Worm (Caenorhabditis elegans) whole organism, L1 larva: Measurements from ENCODE around the gene fis-1.
A peak's percentile ranks its signal among the peaks of the same experiment; 100 is the strongest.

Experiments used
- Y116A8C.19 ChIP-seq: sonication (generic microtip); optimal IDR thresholded peaks from 2 replicates; lab custom pipeline; 2016; ENCODE audit warnings: missing compliant biosample characterization, missing genetic modification characterization, borderline replicate concordance
- aha-1 ChIP-seq: fragments of 150-350 bp; optimal IDR thresholded peaks from 2 replicates; lab custom pipeline; 2014; ENCODE audit warnings: missing biosample characterization, missing genetic modification characterization
- aly-2 ChIP-seq: fragments of 150-350 bp; optimal IDR thresholded peaks from 2 replicates; lab custom pipeline; 2014; ENCODE audit warnings: missing biosample characterization, missing genetic modification characterization
- blmp-1 ChIP-seq: fragments of 150-350 bp; optimal IDR thresholded peaks from 2 replicates; lab custom pipeline; 2014; ENCODE audit warnings: missing biosample characterization, missing genetic modification characterization
- ceh-63 ChIP-seq: fragments of 200-800 bp; sonication (Bioruptor generic); optimal IDR thresholded peaks from 2 replicates; lab custom pipeline; 2018; ENCODE audit warnings: mild to moderate bottlenecking, missing genetic modification characterization, missing compliant biosample characterization
- ceh-8 ChIP-seq: fragments of 200-800 bp; sonication (Bioruptor generic); optimal IDR thresholded peaks from 2 replicates; lab custom pipeline; 2018; ENCODE audit warnings: mild to moderate bottlenecking, missing genetic modification characterization, moderate library complexity, missing compliant biosample characterization
- ceh-82 ChIP-seq, 3 experiments: fragments of 150-350 bp in 1 of 3; sonication (generic microtip) in 2 of 3; optimal IDR thresholded peaks; 2 replicates each; lab custom pipeline; 2014 to 2017; ENCODE audit warnings: missing biosample characterization in 3 of 3, missing genetic modification characterization in 3 of 3
- ceh-88 ChIP-seq: fragments of 200-800 bp; sonication (Bioruptor generic); IDR thresholded peaks from 2 replicates; pipeline ENCODE4 v1.3.6; 2022; ENCODE audit warnings: missing genetic modification characterization, missing compliant biosample characterization
- dpl-1 ChIP-seq, 3 experiments: fragments of 150-350 bp in 2 of 3; sonication (generic microtip) in 1 of 3; optimal IDR thresholded peaks; 2 replicates each; lab custom pipeline; 2014 to 2017; ENCODE audit warnings: missing biosample characterization in 3 of 3, missing genetic modification characterization in 3 of 3, missing genetic modification reagents in 3 of 3
- efl-1 ChIP-seq, 4 experiments: fragments of 150-350 bp; optimal IDR thresholded peaks in 3 of 4; peaks in 1 of 4; 1 replicate in 1 of 4; 2 replicates in 3 of 4; lab custom pipeline; 2014; ENCODE audit warnings: missing biosample characterization in 2 of 4, missing genetic modification characterization in 2 of 4, missing genetic modification reagents in 2 of 4
- elt-3 ChIP-seq, 6 experiments: fragments of 150-350 bp in 1 of 6; sonication (generic microtip); optimal IDR thresholded peaks; 2 replicates each; lab custom pipeline; 2017 to 2018; ENCODE audit warnings: missing biosample characterization in 6 of 6, missing genetic modification characterization in 6 of 6, inconsistent platforms in 1 of 6
- fkh-10 ChIP-seq: sonication (generic microtip); optimal IDR thresholded peaks from 2 replicates; lab custom pipeline; 2017; ENCODE audit warnings: missing biosample characterization, missing genetic modification reagents, missing genetic modification characterization
- fkh-8 ChIP-seq: sonication (generic microtip); optimal IDR thresholded peaks from 2 replicates; lab custom pipeline; 2016; ENCODE audit warnings: mild to moderate bottlenecking, missing genetic modification characterization, missing compliant biosample characterization
- fos-1 ChIP-seq: fragments of 150-350 bp; optimal IDR thresholded peaks from 2 replicates; lab custom pipeline; 2014; ENCODE audit warnings: missing biosample characterization, missing genetic modification characterization
- hpl-2 ChIP-seq: fragments of 150-350 bp; optimal IDR thresholded peaks from 2 replicates; lab custom pipeline; 2014; ENCODE audit warnings: missing biosample characterization, missing genetic modification reagents, missing genetic modification characterization
- irx-1 ChIP-seq: sonication (generic microtip); optimal IDR thresholded peaks from 2 replicates; lab custom pipeline; 2016; ENCODE audit warnings: missing genetic modification characterization, missing compliant biosample characterization
- lin-14 ChIP-seq: fragments of 200-800 bp; sonication (Bioruptor generic); optimal IDR thresholded peaks from 2 replicates; lab custom pipeline; 2018; ENCODE audit warnings: mild to moderate bottlenecking, missing genetic modification characterization, moderate library complexity, missing compliant biosample characterization
- lin-35 ChIP-seq, 2 experiments: fragments of 150-350 bp; optimal IDR thresholded peaks; 2 replicates each; lab custom pipeline; 2014; ENCODE audit warnings: missing biosample characterization in 2 of 2, missing genetic modification characterization in 2 of 2, missing genetic modification reagents in 2 of 2
- lir-3 ChIP-seq: sonication (generic microtip); optimal IDR thresholded peaks from 2 replicates; lab custom pipeline; 2016; ENCODE audit warnings: mild to moderate bottlenecking, missing genetic modification characterization, moderate library complexity, missing compliant biosample characterization; ENCODE audit not compliant: poor library complexity
- lsy-2 ChIP-seq, 2 experiments: fragments of 150-350 bp; optimal IDR thresholded peaks; 2 replicates each; lab custom pipeline; 2014; ENCODE audit warnings: missing biosample characterization in 2 of 2, missing genetic modification characterization in 2 of 2
- mab-9 ChIP-seq: fragments of 200-800 bp; sonication (Bioruptor generic); IDR thresholded peaks from 2 replicates; pipeline ENCODE4 v1.3.6; 2022; ENCODE audit warnings: missing genetic modification reagents, missing genetic modification characterization, missing compliant biosample characterization
- nhr-71 ChIP-seq: sonication (generic microtip); optimal IDR thresholded peaks from 2 replicates; lab custom pipeline; 2016; ENCODE audit warnings: mild to moderate bottlenecking, missing genetic modification characterization, moderate library complexity, missing compliant biosample characterization
- nhr-85 ChIP-seq: sonication (generic microtip); peaks from one replicate; lab custom pipeline; 2016; ENCODE audit warnings: missing genetic modification characterization, inconsistent platforms, missing compliant biosample characterization
- nhr-90 ChIP-seq: sonication (generic microtip); optimal IDR thresholded peaks from 2 replicates; lab custom pipeline; 2016; ENCODE audit warnings: mild to moderate bottlenecking, missing genetic modification characterization, missing compliant biosample characterization; ENCODE audit not compliant: poor library complexity
- pag-3 ChIP-seq: sonication (generic microtip); optimal IDR thresholded peaks from 2 replicates; lab custom pipeline; 2017; ENCODE audit warnings: missing genetic modification characterization, mild to moderate bottlenecking, missing compliant biosample characterization, antibody characterized with exemption, borderline replicate concordance; ENCODE audit not compliant: insufficient read depth
- skn-1 ChIP-seq: fragments of 150-350 bp; optimal IDR thresholded peaks from 2 replicates; lab custom pipeline; 2014; ENCODE audit warnings: missing biosample characterization, missing genetic modification characterization
- sptf-1 ChIP-seq: fragments of 150-350 bp; optimal IDR thresholded peaks from 2 replicates; lab custom pipeline; 2014; ENCODE audit warnings: missing biosample characterization, missing genetic modification characterization
- unc-86 ChIP-seq: sonication (generic microtip); optimal IDR thresholded peaks from 2 replicates; lab custom pipeline; 2016; ENCODE audit warnings: missing genetic modification characterization, missing compliant biosample characterization
- xbp-1 ChIP-seq: sonication (generic microtip); optimal IDR thresholded peaks from 2 replicates; lab custom pipeline; 2016; ENCODE audit warnings: missing genetic modification characterization, missing compliant biosample characterization

The fis-1 gene

DNA sequence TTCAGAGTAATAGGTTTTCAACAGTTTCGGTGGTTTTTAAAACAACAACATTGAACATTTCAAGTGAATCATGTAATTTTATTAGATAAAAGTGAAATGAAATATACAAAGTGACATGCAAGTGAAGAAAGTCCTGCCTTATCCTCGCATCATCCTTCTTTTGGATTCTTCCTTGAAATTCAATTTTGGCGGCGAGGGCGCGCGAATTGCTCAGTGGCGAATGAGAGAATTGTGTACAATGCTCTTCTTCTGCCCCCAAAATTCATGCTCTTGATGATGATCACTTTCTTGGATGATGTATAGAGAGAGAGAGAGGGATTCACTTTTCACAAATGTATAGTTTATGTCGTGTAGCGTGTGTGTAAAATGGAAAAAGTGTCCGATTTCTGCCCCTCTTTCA is 45.3 kb upstream of the fis-1 start:
- peak; percentile 67 for TF ChIP-seq fkh-10 (GFP tag; lab: Kevin White, UChicago)
- TF ChIP-seq ceh-63 (GFP tag; lab: Kevin White, UChicago) = no peak
- peak; percentile 49 for TF ChIP-seq lin-14
- TF ChIP-seq fos-1 = no peak
- peak; percentile 29 for TF ChIP-seq blmp-1 (tag; lab: Kevin White, UChicago)
- TF ChIP-seq sptf-1 (tag; lab: Kevin White, UChicago) = no peak

DNA sequence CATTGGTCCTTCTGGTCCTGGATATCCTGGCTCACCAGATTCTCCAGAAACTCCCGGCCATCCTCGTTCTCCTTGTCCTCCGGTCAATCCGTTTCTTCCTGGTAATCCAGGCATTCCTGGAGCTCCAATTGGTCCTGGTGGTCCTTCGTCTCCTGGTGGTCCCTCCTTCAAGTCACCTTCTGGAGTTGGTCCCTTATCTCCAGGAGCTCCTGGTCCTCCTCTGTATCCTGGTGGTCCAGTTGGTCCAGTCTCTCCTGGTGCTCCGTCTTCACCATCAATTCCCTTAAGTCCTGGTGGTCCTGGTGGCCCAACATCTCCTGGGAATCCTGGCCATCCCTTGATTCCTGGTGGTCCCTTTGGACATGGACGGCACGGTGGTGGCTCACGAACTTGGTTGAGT is 44.4 kb upstream of the fis-1 start:
- TF ChIP-seq efl-1 (optimal IDR thresholded peaks at IDR 0.05; lab: Kevin White, UChicago) = no peak
- peak in 1 of 2 experiments; percentile 14 for TF ChIP-seq efl-1 (GFP tag; optimal IDR thresholded peaks at IDR 0.05 in 1 of 2; lab: Kevin White, UChicago)
- no peak for TF ChIP-seq unc-86 (tag; lab: Kevin White, UChicago)
- TF ChIP-seq nhr-90 = no peak

DNA sequence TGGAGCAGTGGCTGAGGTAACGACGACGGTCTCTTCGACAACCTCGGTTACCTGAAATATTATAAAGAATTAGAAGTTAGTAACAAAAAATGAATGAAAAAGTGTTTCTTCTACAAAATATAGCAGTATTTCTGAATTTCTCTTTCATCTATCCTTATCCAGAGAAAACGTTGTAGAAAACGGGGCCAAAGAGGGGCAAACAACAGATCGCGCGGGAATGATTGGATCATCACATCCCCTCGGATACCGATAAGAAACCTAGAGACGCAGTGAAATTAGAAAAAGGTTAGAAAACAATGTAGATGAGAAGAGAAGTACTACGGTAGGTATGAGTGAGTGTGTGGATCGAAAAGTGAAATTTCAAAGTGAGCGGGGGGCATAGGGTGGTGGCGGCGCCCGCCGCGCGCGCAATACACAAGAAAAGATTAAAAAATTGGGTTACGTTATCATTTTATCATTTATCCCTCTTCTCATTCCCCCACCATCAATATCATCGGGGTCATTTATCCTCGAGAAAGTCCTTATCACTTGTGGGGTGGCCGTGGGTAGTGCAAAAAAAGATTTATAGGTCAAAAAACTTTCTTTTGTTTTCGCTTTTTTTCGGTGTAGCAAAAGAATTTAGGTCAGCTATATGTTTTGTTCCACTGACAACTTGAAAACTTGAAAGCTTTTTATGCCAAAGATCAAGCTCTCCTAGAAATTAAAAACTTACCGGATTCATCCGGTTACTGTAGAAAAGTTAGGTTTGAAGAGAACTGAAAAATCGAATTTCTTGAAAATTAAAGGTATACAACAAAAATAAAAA is 42.6 kb upstream of the fis-1 start, which contains the start of the genes dpy-10 and T14B4.19:
dpy-10 (minus strand) TSS at position 51 of the 805 bp plus-strand sequence.
T14B4.19 (minus strand) TSS at position 755 of the 805 bp plus-strand sequence.
- TF ChIP-seq nhr-71 (tag; lab: Kevin White, UChicago) = no peak
- peak; percentile 99 for TF ChIP-seq blmp-1 (tag; lab: Kevin White, UChicago)
- TF ChIP-seq nhr-85 = peak; percentile 64
- peak; percentile 42 for TF ChIP-seq lin-14
- no peak for TF ChIP-seq efl-1 (optimal IDR thresholded peaks at IDR 0.05; lab: Kevin White, UChicago)
- no peak for TF ChIP-seq efl-1 (GFP tag; optimal IDR thresholded peaks at IDR 0.05 in 1 of 2; lab: Kevin White, UChicago)
- TF ChIP-seq ceh-8 (GFP tag; lab: Kevin White, UChicago) = no peak
- TF ChIP-seq elt-3 (tag; optimal IDR thresholded peaks at IDR 0.05; lab: Kevin White, UChicago) = peak in 2 of 6 experiments; percentile 87 to 98
- TF ChIP-seq xbp-1 = no peak
- TF ChIP-seq, all 84 proteins: peak for 4

DNA sequence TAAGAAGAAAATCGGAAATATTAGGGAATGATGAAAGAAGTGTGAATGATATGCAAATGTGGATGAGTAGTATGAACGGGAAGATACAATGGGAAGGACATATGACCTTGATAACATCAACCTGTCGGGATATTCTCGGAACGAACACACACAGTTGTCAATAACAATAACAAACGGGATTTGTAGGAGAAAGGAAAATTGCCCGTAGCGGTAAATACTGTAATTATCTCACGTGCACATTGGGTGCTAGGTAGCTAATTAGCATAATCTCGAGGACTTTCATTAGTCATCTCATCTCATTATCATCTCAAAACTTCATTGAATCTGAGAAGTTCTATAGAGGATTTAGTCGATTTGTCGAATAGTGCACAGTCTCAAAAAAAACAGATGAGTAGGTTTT is 42.0 kb upstream of the fis-1 start:
- no peak for TF ChIP-seq mab-9 (GFP tag; lab: Robert Waterston, UW)

DNA sequence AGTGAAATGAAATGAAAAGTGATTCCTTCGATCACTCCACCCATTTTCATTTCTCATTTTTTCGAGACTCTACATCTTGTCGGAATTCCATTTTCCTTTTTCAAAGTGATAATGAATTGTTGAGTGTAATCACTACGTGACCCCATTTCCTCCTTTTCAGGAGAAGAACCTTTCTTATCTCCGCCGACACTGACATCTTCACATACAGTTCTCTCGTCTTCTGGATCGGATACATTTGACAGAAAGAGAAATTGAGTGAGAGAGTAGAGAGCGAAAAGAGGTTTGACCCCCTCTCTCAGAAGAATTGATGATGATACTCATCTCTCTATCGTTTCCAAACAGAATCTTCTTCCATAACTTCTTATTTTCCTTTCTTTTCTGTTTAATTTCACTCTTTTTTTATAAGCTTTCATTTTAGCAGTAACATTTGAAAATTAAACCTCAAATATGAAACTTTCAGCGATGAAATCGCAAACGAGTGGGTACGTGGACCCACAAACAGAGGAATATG is 41.1 kb upstream of the fis-1 start, which contains the start of gene dpy-2:
dpy-2 (plus strand) TSS at position 461 of the 511 bp plus-strand sequence.
- TF ChIP-seq nhr-90 = no peak
- TF ChIP-seq elt-3 (tag; optimal IDR thresholded peaks at IDR 0.05; lab: Kevin White, UChicago) = peak in 1 of 6 experiments; percentile 11
- no peak for TF ChIP-seq mab-9 (GFP tag; lab: Robert Waterston, UW)
- peak; percentile 99 for TF ChIP-seq blmp-1 (tag; lab: Kevin White, UChicago)

DNA sequence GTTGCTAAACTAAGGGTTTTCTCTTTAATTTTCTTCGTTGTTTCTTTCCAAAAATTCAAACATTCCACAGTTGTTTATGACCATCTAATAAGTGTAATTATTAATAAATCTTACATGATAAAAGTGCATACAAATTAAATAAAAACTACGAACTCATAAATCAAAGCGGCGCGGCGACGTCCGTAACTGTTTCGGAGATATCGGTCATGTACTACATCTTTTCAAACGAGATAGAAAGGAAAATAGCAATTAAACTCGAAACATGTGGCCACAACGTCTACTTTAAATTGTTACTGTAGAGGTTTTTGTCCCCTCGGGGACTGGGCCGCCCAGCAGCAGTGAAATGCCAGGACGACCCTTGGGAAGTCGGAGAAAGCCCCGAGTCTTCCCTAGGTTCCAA is 39.1 kb upstream of the fis-1 start:
- peak; percentile 86 for TF ChIP-seq blmp-1 (tag; lab: Kevin White, UChicago)
- no peak for TF ChIP-seq lsy-2 (tag; optimal IDR thresholded peaks at IDR 0.05; lab: Kevin White, UChicago)
- no peak for TF ChIP-seq Y116A8C.19

DNA sequence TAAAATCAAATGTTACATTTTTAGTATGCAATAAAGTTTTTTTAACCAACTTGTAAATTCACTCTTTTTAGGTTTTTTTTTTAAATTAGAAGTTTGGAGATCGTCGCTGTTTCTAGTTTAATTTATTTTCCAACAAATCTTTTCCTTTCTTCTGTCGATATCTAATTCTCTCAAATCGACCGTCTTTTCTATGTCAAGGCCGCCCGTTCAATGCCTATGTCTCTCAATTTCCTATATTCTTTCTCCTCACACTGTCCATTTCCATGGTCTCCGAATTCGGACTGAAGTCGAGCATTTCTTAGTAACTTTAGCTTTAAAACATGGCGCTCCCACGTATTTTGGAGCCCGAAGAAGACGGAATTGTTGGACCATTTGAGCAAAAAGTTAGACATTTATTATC is 38.3 kb upstream of the fis-1 start, which contains the start of the genes T14B4.5 and T14B4.20:
T14B4.5 (plus strand) TSS at position 226 of the 400 bp plus-strand sequence.
T14B4.20 (plus strand) TSS at position 264 of the 400 bp plus-strand sequence.
- TF ChIP-seq blmp-1 (tag; lab: Kevin White, UChicago) (peak; percentile 80), lin-35 (GFP tag; optimal IDR thresholded peaks at IDR 0.05; lab: Kevin White, UChicago) (no peak)

DNA sequence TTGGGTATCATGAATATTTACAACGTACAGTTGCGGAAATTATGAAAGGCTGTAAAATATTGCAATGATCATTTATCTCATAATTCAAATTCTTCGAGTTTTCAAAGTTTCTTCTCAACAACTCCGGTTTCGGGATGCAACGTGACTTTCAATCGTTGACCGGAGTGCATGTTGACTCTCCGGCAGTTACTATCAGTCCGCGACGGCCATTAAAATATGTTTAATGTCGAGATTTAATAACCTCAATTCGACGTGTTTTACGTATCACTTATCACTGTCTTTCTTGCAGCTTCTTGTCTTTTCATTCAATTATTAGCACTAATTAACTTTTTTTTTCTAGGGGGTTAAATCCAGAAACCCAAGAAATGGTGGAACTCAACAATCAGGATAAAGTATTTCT is 36.8 kb upstream of the fis-1 start, which contains the start of gene tsp-10:
tsp-10 (plus strand) TSS at position 366 of the 400 bp plus-strand sequence.
- TF ChIP-seq lir-3 (tag; lab: Kevin White, UChicago) (no peak), ceh-82 (tag; optimal IDR thresholded peaks at IDR 0.05; lab: Kevin White, UChicago) (no peak), skn-1 (tag; lab: Kevin White, UChicago) (no peak), fkh-8 (no peak), aha-1 (tag; lab: Kevin White, UChicago) (no peak), dpl-1 (GFP tag; optimal IDR thresholded peaks at IDR 0.05; lab: Kevin White, UChicago) (no peak), ceh-88 (GFP tag; lab: Robert Waterston, UW) (no peak), aly-2 (no peak), hpl-2 (GFP tag; lab: Kevin White, UChicago) (no peak), irx-1 (no peak), pag-3 (no peak)
